Worm (Caenorhabditis elegans): ENCODE measurements around the gene srbc-31.

The srbc-31 gene

DNA sequence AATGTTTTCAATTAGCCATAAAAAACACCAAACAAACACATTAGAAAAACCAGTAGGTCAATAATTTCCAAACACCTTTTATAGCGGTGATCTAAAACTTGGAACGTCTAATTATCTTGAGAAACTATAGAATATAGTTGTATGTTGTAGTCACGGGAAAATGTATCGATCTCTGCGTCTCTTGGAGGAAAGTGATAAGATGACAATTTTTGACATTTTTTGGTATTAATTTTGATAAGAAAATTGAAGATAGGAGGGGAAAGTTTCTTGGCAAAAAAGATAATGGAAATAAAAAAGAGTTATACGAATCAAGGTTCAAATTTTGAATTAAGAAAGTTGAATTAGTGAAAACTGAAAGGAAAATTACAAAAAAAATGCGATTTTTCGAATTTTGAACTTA lies 28.3 kb upstream of the srbc-31 start (continued):
- TF ChIP-seq lin-39 (tag; optimal IDR thresholded peaks at IDR 0.05), result no peak
- TF ChIP-seq pqm-1 (tag; optimal IDR thresholded peaks at IDR 0.05), result peak; percentile 78
- no peak for TF ChIP-seq attf-4 (tag; optimal IDR thresholded peaks at IDR 0.05)
- no peak for TF ChIP-seq daf-12 (tag; optimal IDR thresholded peaks at IDR 0.05)
- TF ChIP-seq daf-19 (GFP tag; conservative IDR thresholded peaks at IDR 0.05), result no peak
- TF ChIP-seq F37D6.2 (tag; optimal IDR thresholded peaks at IDR 0.05), result no peak
- TF ChIP-seq tra-1 (GFP tag; IDR thresholded peaks at IDR 0.05), result peak; percentile 60; the same call in 1 of the 2 replicates
- TF ChIP-seq ces-1 (GFP tag; optimal IDR thresholded peaks at IDR 0.05), result no peak
- TF ChIP-seq pha-4 (GFP tag; IDR thresholded peaks at IDR 0.05), result no peak
- TF ChIP-seq pha-4 (tag; optimal IDR thresholded peaks at IDR 0.05), result no peak
- TF ChIP-seq unc-39 (tag; optimal IDR thresholded peaks at IDR 0.05), result no peak
- TF ChIP-seq saeg-2 (GFP tag; IDR thresholded peaks at IDR 0.05), result no peak
- no peak for TF ChIP-seq nhr-10 (tag; optimal IDR thresholded peaks at IDR 0.05)
- no peak for TF ChIP-seq nhr-25 (tag; optimal IDR thresholded peaks at IDR 0.05; ENCODE audit: borderline replicate concordance, insufficient read depth)
- TF ChIP-seq hmg-1.1 (GFP tag; IDR thresholded peaks at IDR 0.05), result no peak

DNA sequence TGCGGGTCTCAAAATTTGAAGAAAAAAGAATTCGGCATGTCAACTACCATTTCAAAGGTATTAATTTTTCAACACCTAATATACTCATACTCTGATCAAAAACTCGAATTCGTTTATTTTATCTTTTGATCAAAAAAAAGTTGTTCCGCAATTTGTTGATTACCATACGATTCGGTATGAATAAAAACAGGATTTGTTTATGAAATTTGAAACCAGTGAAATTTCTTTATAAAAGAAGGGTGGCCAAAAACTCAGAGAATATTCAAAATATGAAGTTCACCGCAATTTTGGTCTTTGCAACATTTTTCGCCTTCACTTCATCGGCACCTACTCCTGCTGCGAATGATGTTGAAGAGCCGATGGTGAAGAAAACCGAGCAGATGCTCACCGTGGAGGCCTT lies 24.6 kb upstream of the srbc-31 start, which contains the start of the genes C07G3.8 and C07G3.10:
TSS of gene C07G3.8 (minus strand) at position 101 of the 400 bp plus-strand sequence.
TSS of gene C07G3.10 (plus strand) at position 270 of the 400 bp plus-strand sequence.
- no peak for TF ChIP-seq hlh-11 (tag; optimal IDR thresholded peaks at IDR 0.05)
- no peak for TF ChIP-seq zip-2 (tag; optimal IDR thresholded peaks at IDR 0.05)
- no peak for TF ChIP-seq daf-16 (GFP tag; optimal IDR thresholded peaks at IDR 0.05)
- no peak for TF ChIP-seq daf-16 (tag; optimal IDR thresholded peaks at IDR 0.05)
- TF ChIP-seq dmd-8 (GFP tag; IDR thresholded peaks at IDR 0.05), result no peak
- no peak for TF ChIP-seq mes-2 (tag; optimal IDR thresholded peaks at IDR 0.05; ENCODE audit: poor library complexity, severe bottlenecking)
- no peak for TF ChIP-seq spr-3 (GFP tag; optimal IDR thresholded peaks at IDR 0.05)
- TF ChIP-seq ceh-62 (tag; optimal IDR thresholded peaks at IDR 0.05), result no peak
- TF ChIP-seq set-16 (GFP tag; IDR thresholded peaks at IDR 0.05), result no peak
- no peak for TF ChIP-seq madf-9 (GFP tag; conservative IDR thresholded peaks at IDR 0.05)
- no peak for TF ChIP-seq aha-1 (tag)
- TF ChIP-seq madf-5 (GFP tag; IDR thresholded peaks at IDR 0.05), result no peak

DNA sequence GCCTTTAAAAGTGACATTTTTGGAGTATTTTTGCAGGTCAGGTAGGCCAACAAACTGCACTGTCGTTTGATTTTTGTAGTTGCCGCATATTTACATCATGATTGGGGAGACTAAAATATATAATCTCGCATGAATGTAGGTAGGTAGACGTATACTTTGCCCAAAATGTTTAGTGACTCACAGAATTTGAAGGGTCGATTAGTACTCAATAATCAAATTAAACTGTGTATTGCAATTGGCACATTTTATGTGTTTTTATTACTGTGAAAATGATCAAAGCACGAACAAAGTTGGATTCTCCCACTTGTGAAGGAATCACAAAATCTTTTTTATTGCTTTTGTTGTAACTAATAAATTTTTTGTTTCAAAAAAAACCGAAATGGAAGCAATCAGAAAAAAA lies 19.5 kb upstream of the srbc-31 start, which contains the start of gene C07G3.15:
TSS of gene C07G3.15 (minus strand) at position 101 of the 400 bp plus-strand sequence.
- no peak for TF ChIP-seq daf-19 (GFP tag; conservative IDR thresholded peaks at IDR 0.05)
- TF ChIP-seq nhr-42 (GFP tag; IDR thresholded peaks at IDR 0.05), result no peak
- no peak for TF ChIP-seq zip-2 (tag; optimal IDR thresholded peaks at IDR 0.05)
- TF ChIP-seq ceh-62 (tag; optimal IDR thresholded peaks at IDR 0.05), result no peak
- no peak for TF ChIP-seq egl-27 (tag; optimal IDR thresholded peaks at IDR 0.05)
- TF ChIP-seq hlh-30 (tag; optimal IDR thresholded peaks at IDR 0.05; ENCODE audit: insufficient read depth), result no peak
- TF ChIP-seq mes-2 (tag; optimal IDR thresholded peaks at IDR 0.05; ENCODE audit: poor library complexity, severe bottlenecking), result no peak
- no peak for TF ChIP-seq ctbp-1 (GFP tag; IDR thresholded peaks at IDR 0.05)
- TF ChIP-seq hmg-1.1 (GFP tag; IDR thresholded peaks at IDR 0.05), result no peak
- TF ChIP-seq ceh-20 (GFP tag; IDR thresholded peaks at IDR 0.05), result no peak
- no peak for TF ChIP-seq lin-15B (tag; optimal IDR thresholded peaks at IDR 0.05)
- TF ChIP-seq unc-39 (tag; optimal IDR thresholded peaks at IDR 0.05), result no peak

DNA sequence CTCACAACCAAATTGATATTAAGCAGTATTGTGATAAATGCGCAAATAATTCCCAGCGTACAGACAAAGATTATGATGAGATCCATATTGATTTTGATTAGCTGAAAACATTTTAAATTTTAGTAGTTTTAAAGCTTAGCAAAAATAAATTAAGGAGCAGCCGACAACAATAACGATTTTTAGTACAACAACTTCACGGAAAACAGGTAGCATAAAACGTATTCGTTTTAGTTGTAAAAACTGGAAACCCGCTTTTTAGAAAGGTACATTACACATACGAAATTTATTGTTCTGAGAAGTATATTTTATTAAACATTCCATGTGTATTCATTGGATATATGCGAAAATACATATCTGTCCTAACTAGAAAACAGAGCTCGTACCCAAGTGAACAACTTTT lies 13.0 kb upstream of the srbc-31 start, which contains the start of gene srbc-36:
TSS of gene srbc-36 (minus strand) at position 101 of the 400 bp plus-strand sequence.
- TF ChIP-seq dmd-6 (GFP tag; IDR thresholded peaks at IDR 0.05) (no peak), nhr-237 (tag; optimal IDR thresholded peaks at IDR 0.05) (no peak), unc-62 (GFP tag; optimal IDR thresholded peaks at IDR 0.05 in 1 of 2) (peak in 1 of 2 experiments; percentile 44), unc-62 (tag; optimal IDR thresholded peaks at IDR 0.05) (no peak), skn-1 (tag; optimal IDR thresholded peaks at IDR 0.05) (no peak)

All from whole organism, L4 larva.